Worm (Caenorhabditis elegans) whole organism, L4 larva: ENCODE measurements around the gene tric-1B.2.

Experiments used
- F10B5.3 ChIP-seq: sonication (generic microtip); optimal IDR thresholded peaks from 2 replicates; lab custom pipeline; 2016; ENCODE audit warnings: mild to moderate bottlenecking, missing genetic modification characterization, missing compliant biosample characterization
- F44E2.7 ChIP-seq: fragments of 200-800 bp; sonication (Bioruptor generic); IDR thresholded peaks from 2 replicates; pipeline ENCODE4 v2.1.2; 2022; ENCODE audit warnings: missing genetic modification characterization, missing compliant biosample characterization
- Y105C5A.15 ChIP-seq: fragments of 200-800 bp; sonication (Bioruptor generic); IDR thresholded peaks from 2 replicates; pipeline ENCODE4 v1.3.6; 2022; ENCODE audit warnings: missing genetic modification characterization, missing compliant biosample characterization
- Y5F2A.4 ChIP-seq: fragments of 200-800 bp; sonication (Bioruptor generic); optimal IDR thresholded peaks from 2 replicates; lab custom pipeline; 2018; ENCODE audit warnings: mild to moderate bottlenecking, missing genetic modification characterization, missing compliant biosample characterization
- ZK546.5 ChIP-seq, 2 experiments: sonication (generic microtip); optimal IDR thresholded peaks; 2 replicates each; lab custom pipeline; 2017; ENCODE audit warnings: missing biosample characterization in 2 of 2, missing genetic modification characterization in 2 of 2
- aha-1 ChIP-seq: fragments of 150-350 bp; peaks from one replicate; lab custom pipeline; 2014; ENCODE audit warnings: missing biosample characterization, missing genetic modification characterization
- aly-2 ChIP-seq: sonication (generic microtip); optimal IDR thresholded peaks from 2 replicates; lab custom pipeline; 2018; ENCODE audit warnings: missing biosample characterization, missing genetic modification characterization
- attf-4 ChIP-seq: sonication (generic microtip); optimal IDR thresholded peaks from 3 replicates; lab custom pipeline; 2017; ENCODE audit warnings: missing biosample characterization, missing genetic modification characterization
- ceh-20 ChIP-seq: fragments of 200-800 bp; sonication (Bioruptor generic); IDR thresholded peaks from 2 replicates; pipeline ENCODE4 v1.3.6; 2022; ENCODE audit warnings: missing genetic modification reagents, missing genetic modification characterization, missing compliant biosample characterization
- ceh-28 ChIP-seq: fragments of 150-350 bp; optimal IDR thresholded peaks from 2 replicates; lab custom pipeline; 2014; ENCODE audit warnings: missing biosample characterization, missing genetic modification reagents, missing genetic modification characterization
- cey-2 ChIP-seq: sonication (generic microtip); optimal IDR thresholded peaks from 3 replicates; lab custom pipeline; 2017; ENCODE audit warnings: missing genetic modification characterization, mild to moderate bottlenecking, missing compliant biosample characterization, antibody characterized with exemption, borderline replicate concordance; ENCODE audit not compliant: insufficient read depth
- ctbp-1 ChIP-seq: fragments of 200-800 bp; sonication (Bioruptor generic); IDR thresholded peaks from 2 replicates; pipeline ENCODE4 v1.3.6; 2022; ENCODE audit warnings: missing genetic modification reagents, missing genetic modification characterization, missing compliant biosample characterization
- daf-12 ChIP-seq: fragments of 150-350 bp; optimal IDR thresholded peaks from 2 replicates; lab custom pipeline; 2014; ENCODE audit warnings: missing biosample characterization, missing genetic modification reagents, missing genetic modification characterization
- daf-8 ChIP-seq: fragments of 200-800 bp; sonication (Bioruptor generic); IDR thresholded peaks from 2 replicates; pipeline ENCODE4 v1.3.6; 2022; ENCODE audit warnings: missing genetic modification characterization, missing compliant biosample characterization
- dpl-1 ChIP-seq: fragments of 150-350 bp; optimal IDR thresholded peaks from 2 replicates; lab custom pipeline; 2014; ENCODE audit warnings: missing biosample characterization, missing genetic modification reagents, missing genetic modification characterization
- hif-1 ChIP-seq, 2 experiments: sonication (generic microtip); optimal IDR thresholded peaks; 2 replicates each; lab custom pipeline; 2016 to 2017; ENCODE audit warnings: missing compliant biosample characterization in 2 of 2, missing genetic modification characterization in 2 of 2, missing genetic modification reagents in 2 of 2, missing genotype in 2 of 2, mild to moderate bottlenecking in 1 of 2
- hlh-11 ChIP-seq: fragments of 200-800 bp; sonication (Bioruptor generic); optimal IDR thresholded peaks from 2 replicates; lab custom pipeline; 2018; ENCODE audit warnings: mild to moderate bottlenecking, missing genetic modification characterization, missing compliant biosample characterization
- hlh-30 ChIP-seq: sonication (generic microtip); optimal IDR thresholded peaks from 2 replicates; lab custom pipeline; 2017; ENCODE audit warnings: antibody characterized with exemption, mild to moderate bottlenecking, missing genetic modification characterization, missing compliant biosample characterization; ENCODE audit not compliant: insufficient read depth
- lin-38 ChIP-seq: fragments of 200-800 bp; sonication (Bioruptor generic); IDR thresholded peaks from 2 replicates; pipeline ENCODE4 v1.3.6; 2022; ENCODE audit warnings: missing genetic modification reagents, missing genetic modification characterization, missing compliant biosample characterization
- lin-39 ChIP-seq: fragments of 150-350 bp; optimal IDR thresholded peaks from 2 replicates; lab custom pipeline; 2014; ENCODE audit warnings: missing biosample characterization, missing genetic modification reagents, missing genetic modification characterization
- lsy-2 ChIP-seq, 2 experiments: fragments of 150-350 bp in 1 of 2; sonication (generic microtip) in 1 of 2; optimal IDR thresholded peaks; 2 replicates each; lab custom pipeline; 2014 to 2017; ENCODE audit warnings: missing biosample characterization in 2 of 2, missing genetic modification characterization in 2 of 2
- mdl-1 ChIP-seq, 2 experiments: fragments of 150-350 bp in 1 of 2; sonication (generic microtip) in 1 of 2; optimal IDR thresholded peaks; 2 replicates each; lab custom pipeline; 2014 to 2017; ENCODE audit warnings: missing biosample characterization in 2 of 2, missing genetic modification characterization in 2 of 2
- mep-1 ChIP-seq: fragments of 150-350 bp; sonication (generic microtip); optimal IDR thresholded peaks from 3 replicates; lab custom pipeline; 2014; ENCODE audit warnings: missing biosample characterization, missing genetic modification characterization
- mes-2 ChIP-seq: sonication (generic microtip); optimal IDR thresholded peaks from 2 replicates; lab custom pipeline; 2016; ENCODE audit warnings: missing genotype, mild to moderate bottlenecking, missing genetic modification characterization, missing compliant biosample characterization; ENCODE audit not compliant: poor library complexity, severe bottlenecking
- nhr-10 ChIP-seq: fragments of 150-350 bp; optimal IDR thresholded peaks from 2 replicates; lab custom pipeline; 2014; ENCODE audit warnings: missing biosample characterization, missing genetic modification characterization
- nhr-25 ChIP-seq: sonication (generic microtip); optimal IDR thresholded peaks from 2 replicates; lab custom pipeline; 2017; ENCODE audit warnings: missing genetic modification characterization, mild to moderate bottlenecking, missing compliant biosample characterization, antibody characterized with exemption, moderate library complexity, borderline replicate concordance; ENCODE audit not compliant: insufficient read depth
- nhr-28 ChIP-seq: fragments of 150-350 bp; optimal IDR thresholded peaks from 2 replicates; lab custom pipeline; 2014; ENCODE audit warnings: missing biosample characterization, missing genetic modification characterization
- nhr-48 ChIP-seq: sonication (generic microtip); optimal IDR thresholded peaks from 2 replicates; lab custom pipeline; 2016; ENCODE audit warnings: mild to moderate bottlenecking, missing genetic modification characterization, missing compliant biosample characterization
- set-16 ChIP-seq: fragments of 200-800 bp; sonication (Bioruptor generic); IDR thresholded peaks from 2 replicates; pipeline ENCODE4 v1.3.6; 2022; ENCODE audit warnings: missing genetic modification reagents, missing genetic modification characterization, missing compliant biosample characterization
- skn-1 ChIP-seq: fragments of 150-350 bp; optimal IDR thresholded peaks from 2 replicates; lab custom pipeline; 2014; ENCODE audit warnings: missing biosample characterization, missing genetic modification characterization
- snpc-1.2 ChIP-seq: fragments of 200-800 bp; sonication (Bioruptor generic); IDR thresholded peaks from 2 replicates; pipeline ENCODE4 v1.3.6; 2022; ENCODE audit warnings: missing genetic modification reagents, missing genetic modification characterization, missing compliant biosample characterization
- snpc-4 ChIP-seq: fragments of 150-350 bp; optimal IDR thresholded peaks from 2 replicates; lab custom pipeline; 2014; ENCODE audit warnings: missing biosample characterization, missing genetic modification characterization
- unc-39 ChIP-seq: sonication (generic microtip); optimal IDR thresholded peaks from 2 replicates; lab custom pipeline; 2017; ENCODE audit warnings: missing biosample characterization, missing genetic modification characterization
- unc-62 ChIP-seq, 3 experiments: fragments of 150-350 bp in 1 of 3; sonication (generic microtip); optimal IDR thresholded peaks in 2 of 3; peaks in 1 of 3; 1 replicate in 1 of 3; 2 replicates in 2 of 3; lab custom pipeline; 2014 to 2017; ENCODE audit warnings: missing biosample characterization in 3 of 3, missing genetic modification characterization in 3 of 3, missing genetic modification reagents in 3 of 3, missing genotype in 1 of 3
- vab-7 ChIP-seq: fragments of 200-800 bp; sonication (Bioruptor generic); IDR thresholded peaks from 2 replicates; pipeline ENCODE4 v1.3.6; 2022; ENCODE audit warnings: missing genetic modification reagents, missing genetic modification characterization, missing compliant biosample characterization
- zag-1 ChIP-seq: fragments of 150-350 bp; optimal IDR thresholded peaks from 2 replicates; lab custom pipeline; 2014; ENCODE audit warnings: missing biosample characterization, missing genetic modification characterization
- zfp-3 ChIP-seq: fragments of 200-800 bp; sonication (Bioruptor generic); conservative IDR thresholded peaks from 2 replicates; pipeline ENCODE4 v1.3.6; 2022; ENCODE audit warnings: missing genetic modification reagents, missing genetic modification characterization, missing compliant biosample characterization
- zip-11 ChIP-seq: fragments of 200-800 bp; sonication (Bioruptor generic); IDR thresholded peaks from 2 replicates; pipeline ENCODE4 v1.3.6; 2022; ENCODE audit warnings: missing genetic modification characterization, missing compliant biosample characterization

The tric-1B.2 gene

DNA sequence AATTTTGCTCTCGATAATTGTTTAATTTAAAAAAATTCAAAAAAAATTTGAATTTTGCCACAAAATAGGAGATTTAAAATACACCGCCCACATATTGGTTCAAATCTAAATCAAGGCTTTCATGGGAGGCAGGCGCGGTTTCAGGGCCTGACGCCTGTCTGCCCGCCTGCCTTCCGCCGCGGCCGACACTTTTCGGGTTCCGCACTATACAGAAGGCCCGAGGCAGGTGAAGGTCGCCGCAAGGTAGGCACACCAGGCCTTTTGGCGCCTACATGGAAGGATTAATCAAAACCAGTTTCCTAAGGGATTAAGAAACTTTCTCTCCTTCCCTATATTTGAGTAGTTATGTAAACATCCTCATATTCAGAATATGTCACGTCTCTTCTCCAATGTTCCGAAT is 36.6 kb downstream of the tric-1B.2 start, which contains the start of gene Y57A10A.24 (continued):
- TF ChIP-seq lin-39 (tag; lab: Kevin White, UChicago), result no peak
- no peak for TF ChIP-seq unc-39 (tag; lab: Kevin White, UChicago)
- TF ChIP-seq set-16, result peak; percentile 85
- TF ChIP-seq mdl-1 (tag; optimal IDR thresholded peaks at IDR 0.05; lab: Kevin White, UChicago), result no peak
- TF ChIP-seq, all 104 proteins: peak for 4

DNA sequence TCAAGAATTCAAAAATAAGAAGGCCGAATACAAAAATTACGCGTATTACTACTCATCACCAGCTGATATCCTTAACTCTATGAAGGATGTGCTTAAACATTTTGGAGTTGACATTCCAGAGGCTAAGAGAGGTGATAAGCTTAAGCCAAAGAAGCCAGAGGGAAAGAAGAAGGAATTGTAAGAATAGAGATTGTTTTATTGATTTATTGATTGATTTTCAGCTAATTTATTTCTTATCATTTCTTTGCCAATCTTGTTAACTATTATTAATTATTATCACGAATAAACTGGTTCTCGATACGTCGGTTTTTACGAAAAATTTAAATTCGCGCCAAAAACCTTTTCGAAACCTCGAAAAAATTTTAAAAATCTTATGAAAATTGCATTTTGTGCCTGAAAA is 37.4 kb downstream of the tric-1B.2 start:
- TF ChIP-seq Y5F2A.4 (GFP tag; lab: Kevin White, UChicago) (no peak), Y105C5A.15 (GFP tag; lab: Robert Waterston, UW) (no peak), ceh-28 (tag; lab: Kevin White, UChicago) (peak; percentile 88)
- TF ChIP-seq, all 104 proteins: peak for 1

ce11 chrII:12240088-12240487 is 39.1 kb downstream of the tric-1B.2 start, which contains the start of gene txdc-12.1:
Gene txdc-12.1 (plus strand): TSS chrII:12240388.
- no peak for TF ChIP-seq nhr-10 (tag; lab: Kevin White, UChicago)
- no peak for TF ChIP-seq ceh-20 (GFP tag; lab: Robert Waterston, UW)
- TF ChIP-seq zip-11 (GFP tag; lab: Robert Waterston, UW), result no peak
- TF ChIP-seq aha-1, result no peak
- TF ChIP-seq snpc-1.2 (GFP tag; lab: Robert Waterston, UW), result no peak
- TF ChIP-seq unc-62 (GFP tag; optimal IDR thresholded peaks at IDR 0.05 in 1 of 2; lab: Kevin White, UChicago), result no peak
- TF ChIP-seq unc-62 (tag; optimal IDR thresholded peaks at IDR 0.05; lab: Kevin White, UChicago), result no peak
- no peak for TF ChIP-seq mep-1 (tag; lab: Kevin White, UChicago)
- TF ChIP-seq nhr-48, result no peak
- TF ChIP-seq skn-1 (tag; lab: Kevin White, UChicago), result no peak
- TF ChIP-seq mes-2 (tag; lab: Kevin White, UChicago), result no peak
- TF ChIP-seq aly-2 (tag; lab: Kevin White, UChicago), result no peak
- no peak for TF ChIP-seq zfp-3 (GFP tag; lab: Robert Waterston, UW)
- TF ChIP-seq snpc-4 (tag; lab: Kevin White, UChicago), result no peak
- no peak for TF ChIP-seq Y5F2A.4 (GFP tag; lab: Kevin White, UChicago)
- no peak for TF ChIP-seq daf-8 (GFP tag; lab: Robert Waterston, UW)
- TF ChIP-seq F44E2.7 (GFP tag; lab: Robert Waterston, UW), result no peak
- no peak for TF ChIP-seq hlh-30 (tag; lab: Kevin White, UChicago)
- no peak for TF ChIP-seq attf-4 (tag; lab: Kevin White, UChicago)
- TF ChIP-seq dpl-1 (GFP tag; lab: Kevin White, UChicago), result no peak

- TF ChIP-seq nhr-28 (tag; lab: Kevin White, UChicago), result peak; percentile 53
- TF ChIP-seq ZK546.5 (tag; optimal IDR thresholded peaks at IDR 0.05; lab: Kevin White, UChicago), result no peak
- TF ChIP-seq ctbp-1 (GFP tag; lab: Robert Waterston, UW), result no peak
- peak; percentile 18 for TF ChIP-seq nhr-25 (tag; lab: Kevin White, UChicago)
- TF ChIP-seq lsy-2 (tag; optimal IDR thresholded peaks at IDR 0.05; lab: Kevin White, UChicago), result peak in 1 of 2 experiments; percentile 32
These were observed 39.7 kb downstream of the tric-1B.2 start for ce11 chrII:12239449-12239848.

DNA sequence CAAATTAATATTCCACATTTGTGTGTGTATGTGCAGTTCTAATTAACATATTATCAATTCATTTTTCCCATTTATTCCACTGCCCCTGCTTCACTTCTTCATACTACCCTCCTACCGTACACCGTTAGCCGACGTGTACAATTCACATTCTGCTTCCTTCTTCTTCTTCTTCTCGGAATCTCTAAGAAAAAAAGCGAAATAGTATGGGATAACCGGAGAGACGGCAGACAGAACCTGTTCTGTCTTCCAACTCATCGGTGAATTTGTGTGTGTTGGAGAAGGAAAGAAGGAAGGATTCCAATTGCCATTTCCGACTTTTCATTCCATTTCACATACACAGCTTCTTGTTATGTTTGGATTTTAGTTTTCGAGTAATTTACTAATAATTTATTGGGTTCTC is 41.6 kb downstream of the tric-1B.2 start:
- no peak for TF ChIP-seq snpc-1.2 (GFP tag; lab: Robert Waterston, UW)
- TF ChIP-seq zag-1 (tag; lab: Kevin White, UChicago), result no peak
- TF ChIP-seq zip-11 (GFP tag; lab: Robert Waterston, UW), result no peak
- TF ChIP-seq cey-2 (tag; lab: Kevin White, UChicago), result no peak
- no peak for TF ChIP-seq lin-38 (GFP tag; lab: Robert Waterston, UW)
- no peak for TF ChIP-seq mes-2 (tag; lab: Kevin White, UChicago)
- no peak for TF ChIP-seq ctbp-1 (GFP tag; lab: Robert Waterston, UW)
- no peak for TF ChIP-seq snpc-4 (tag; lab: Kevin White, UChicago)
- TF ChIP-seq nhr-28 (tag; lab: Kevin White, UChicago), result peak; percentile 55
- no peak for TF ChIP-seq dpl-1 (GFP tag; lab: Kevin White, UChicago)
- no peak for TF ChIP-seq F44E2.7 (GFP tag; lab: Robert Waterston, UW)
- no peak for TF ChIP-seq aly-2 (tag; lab: Kevin White, UChicago)
- TF ChIP-seq vab-7, result no peak
- TF ChIP-seq ceh-28 (tag; lab: Kevin White, UChicago), result no peak
- no peak for TF ChIP-seq daf-12 (tag; lab: Kevin White, UChicago)
- TF ChIP-seq aha-1, result peak; percentile 48
- peak in 1 of 2 experiments; percentile 85 for TF ChIP-seq unc-62 (GFP tag; optimal IDR thresholded peaks at IDR 0.05 in 1 of 2; lab: Kevin White, UChicago)
- no peak for TF ChIP-seq unc-62 (tag; optimal IDR thresholded peaks at IDR 0.05; lab: Kevin White, UChicago)
- peak in 1 of 2 experiments; percentile 52 for TF ChIP-seq lsy-2 (tag; optimal IDR thresholded peaks at IDR 0.05; lab: Kevin White, UChicago)
- TF ChIP-seq hif-1 (tag; optimal IDR thresholded peaks at IDR 0.05; lab: Kevin White, UChicago), result no peak
- TF ChIP-seq nhr-10 (tag; lab: Kevin White, UChicago), result no peak
- TF ChIP-seq hlh-11 (tag; lab: Kevin White, UChicago), result no peak
- no peak for TF ChIP-seq F10B5.3
- TF ChIP-seq daf-8 (GFP tag; lab: Robert Waterston, UW), result no peak
- TF ChIP-seq, all 104 proteins: peak for 4
